Worm (Caenorhabditis elegans): Measurements from ENCODE around the gene C05B5.8.

C05B5.8 gene

DNA sequence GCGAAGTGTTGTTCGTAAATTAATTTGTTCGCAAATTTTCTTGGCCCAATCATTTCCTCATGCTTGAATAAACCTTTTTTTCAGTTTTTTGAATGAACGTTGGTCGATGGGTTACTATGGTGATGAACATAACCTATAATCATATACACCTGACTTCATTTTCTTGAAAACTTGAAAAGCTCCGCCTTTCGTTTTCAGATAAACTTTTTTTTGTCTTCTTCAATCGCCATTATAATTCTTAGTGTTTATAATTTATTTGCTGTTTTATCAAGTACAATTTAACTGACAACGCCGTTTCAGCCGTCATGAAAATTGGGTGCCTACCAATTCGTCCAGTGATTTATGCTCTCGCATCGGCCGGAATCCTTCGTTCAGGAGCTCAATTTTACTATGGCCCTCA is 30.6 kb upstream of the C05B5.8 start, which contains the start of gene M04D8.7:
Gene M04D8.7 (plus strand): TSS at position 301 of the 400 bp plus-strand sequence.
- peak in 1 of 2 experiments; percentile 41 for TF ChIP-seq unc-62 (GFP tag; optimal IDR thresholded peaks at IDR 0.05 in 1 of 2)
- TF ChIP-seq unc-62 (tag; optimal IDR thresholded peaks at IDR 0.05) = no peak
- TF ChIP-seq spr-3 (GFP tag; optimal IDR thresholded peaks at IDR 0.05) = no peak

DNA sequence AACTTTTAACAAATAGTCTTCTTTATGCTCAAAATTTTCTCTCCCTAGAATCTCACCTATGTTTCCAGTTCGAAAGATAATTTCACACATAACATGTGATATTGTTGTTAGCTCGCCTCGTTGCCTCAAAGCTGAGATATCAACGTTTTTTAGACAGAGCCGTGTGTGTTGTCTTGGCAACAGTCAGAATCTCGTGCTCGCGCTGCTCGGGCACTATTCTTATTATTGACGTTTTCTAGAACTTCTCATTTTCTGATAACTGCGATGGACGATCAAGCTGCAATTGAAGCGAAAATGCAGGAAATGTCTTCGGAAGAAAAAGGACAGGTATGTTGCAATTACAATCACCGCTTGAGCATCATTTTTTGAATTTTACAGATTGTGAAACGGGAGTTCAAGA is 29.2 kb upstream of the C05B5.8 start, which contains the start of gene xbx-3:
Gene xbx-3 (plus strand): TSS at position 163 of the 400 bp plus-strand sequence.
- TF ChIP-seq spr-1 (tag; optimal IDR thresholded peaks at IDR 0.05) (no peak), nhr-11 (tag; optimal IDR thresholded peaks at IDR 0.05) (peak; percentile 63)

DNA sequence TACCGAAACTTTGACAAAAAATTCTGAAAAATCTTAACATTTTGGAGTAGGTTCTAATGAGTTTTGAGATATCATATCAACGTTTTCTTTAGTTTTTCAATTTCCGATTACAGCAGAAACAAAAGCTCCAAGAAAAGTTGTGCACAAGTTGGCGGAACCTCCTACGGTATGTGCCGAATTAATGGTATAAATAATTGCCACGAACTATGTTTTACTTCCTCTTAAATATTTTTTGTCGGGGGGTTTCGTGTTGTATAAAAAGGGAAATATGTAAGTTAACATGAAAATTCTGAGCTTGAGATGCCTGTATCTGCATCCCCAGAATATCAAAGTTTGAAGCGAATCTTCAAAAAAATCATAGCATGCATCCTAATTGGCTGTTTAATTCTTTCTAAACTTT is 27.3 kb upstream of the C05B5.8 start, which contains the start of gene M04D8.8:
Gene M04D8.8 (plus strand): TSS at position 301 of the 400 bp plus-strand sequence.
- TF ChIP-seq F26F4.8 (GFP tag; conservative IDR thresholded peaks at IDR 0.05) = no peak
- TF ChIP-seq Y75B8A.6 (GFP tag; IDR thresholded peaks at IDR 0.05) = no peak
- no peak for TF ChIP-seq dmd-9 (GFP tag; IDR thresholded peaks at IDR 0.05)
- peak in 1 of 2 experiments; percentile 7 for TF ChIP-seq unc-62 (GFP tag; optimal IDR thresholded peaks at IDR 0.05 in 1 of 2)
- no peak for TF ChIP-seq unc-62 (tag; optimal IDR thresholded peaks at IDR 0.05)

DNA sequence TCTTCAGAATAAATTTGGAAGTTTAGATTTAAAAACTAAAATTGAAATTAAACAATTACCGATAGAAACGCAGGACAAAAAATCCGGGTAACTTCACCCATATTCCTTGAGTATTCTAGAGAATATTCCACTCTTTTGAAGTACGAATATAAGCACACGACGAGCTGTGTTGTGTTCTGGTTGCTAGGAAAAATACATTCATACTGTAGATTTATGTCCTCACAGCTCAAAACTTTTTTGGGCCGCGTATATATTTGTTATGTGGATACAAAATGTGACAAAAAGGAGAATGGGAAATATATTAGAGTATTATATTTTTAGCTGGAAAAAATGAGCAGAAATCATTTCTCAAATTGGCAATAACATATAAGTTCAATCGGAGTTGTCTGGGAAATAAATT is 26.6 kb upstream of the C05B5.8 start, which contains the start of gene M04D8.5:
Gene M04D8.5 (minus strand): TSS at position 101 of the 400 bp plus-strand sequence.
- TF ChIP-seq unc-62 (GFP tag; optimal IDR thresholded peaks at IDR 0.05 in 1 of 2) (no peak), unc-62 (tag; optimal IDR thresholded peaks at IDR 0.05) (no peak), lin-1 (GFP tag; IDR thresholded peaks at IDR 0.05) (no peak), nhr-76 (tag; optimal IDR thresholded peaks at IDR 0.05) (no peak), zfp-3 (GFP tag; conservative IDR thresholded peaks at IDR 0.05) (no peak), ceh-20 (GFP tag; IDR thresholded peaks at IDR 0.05) (no peak), lin-39 (tag; optimal IDR thresholded peaks at IDR 0.05) (no peak), nhr-102 (tag; optimal IDR thresholded peaks at IDR 0.05) (no peak), nhr-10 (tag; optimal IDR thresholded peaks at IDR 0.05) (no peak), dmd-9 (GFP tag; IDR thresholded peaks at IDR 0.05) (no peak), unc-130 (GFP tag; optimal IDR thresholded peaks at IDR 0.05) (no peak), pha-4 (GFP tag; IDR thresholded peaks at IDR 0.05) (no peak), pha-4 (tag; optimal IDR thresholded peaks at IDR 0.05) (no peak), rbr-2 (tag; optimal IDR thresholded peaks at IDR 0.05) (no peak)

DNA sequence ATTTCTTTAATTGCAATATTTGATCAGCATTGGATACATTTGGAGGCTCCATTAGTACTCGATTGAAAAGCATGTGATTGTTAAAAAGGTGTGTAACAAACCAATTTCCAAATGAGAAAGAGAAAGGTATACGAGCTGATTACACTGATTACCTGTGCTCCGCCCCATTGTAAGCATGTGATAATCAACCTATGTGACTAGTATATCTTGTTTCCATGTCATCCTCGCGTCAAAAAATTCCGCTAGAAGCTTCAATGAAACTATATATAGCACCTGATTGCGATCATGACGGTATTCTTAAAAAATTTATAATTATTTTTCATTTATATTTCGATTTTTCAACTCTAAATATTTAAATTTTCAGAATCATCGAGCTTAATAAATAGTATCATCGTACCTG is 24.0 kb upstream of the C05B5.8 start, which contains the start of gene M04D8.4:
Gene M04D8.4 (minus strand): TSS at position 101 of the 400 bp plus-strand sequence.
- TF ChIP-seq zfp-3 (GFP tag; conservative IDR thresholded peaks at IDR 0.05) (no peak), Y48G9A.11 (GFP tag; IDR thresholded peaks at IDR 0.05) (no peak), zfp-2 (tag; optimal IDR thresholded peaks at IDR 0.05) (no peak), mes-2 (tag; optimal IDR thresholded peaks at IDR 0.05; ENCODE audit: poor library complexity, severe bottlenecking) (no peak), vab-7 (GFP tag; IDR thresholded peaks at IDR 0.05) (no peak), hmg-1.1 (GFP tag; IDR thresholded peaks at IDR 0.05) (no peak), ctbp-1 (GFP tag; IDR thresholded peaks at IDR 0.05) (no peak), jun-1 (tag; optimal IDR thresholded peaks at IDR 0.05) (no peak), pqm-1 (tag; optimal IDR thresholded peaks at IDR 0.05) (no peak), F10B5.3 (tag; optimal IDR thresholded peaks at IDR 0.05) (no peak), mxl-3 (GFP tag; optimal IDR thresholded peaks at IDR 0.05) (no peak)

DNA sequence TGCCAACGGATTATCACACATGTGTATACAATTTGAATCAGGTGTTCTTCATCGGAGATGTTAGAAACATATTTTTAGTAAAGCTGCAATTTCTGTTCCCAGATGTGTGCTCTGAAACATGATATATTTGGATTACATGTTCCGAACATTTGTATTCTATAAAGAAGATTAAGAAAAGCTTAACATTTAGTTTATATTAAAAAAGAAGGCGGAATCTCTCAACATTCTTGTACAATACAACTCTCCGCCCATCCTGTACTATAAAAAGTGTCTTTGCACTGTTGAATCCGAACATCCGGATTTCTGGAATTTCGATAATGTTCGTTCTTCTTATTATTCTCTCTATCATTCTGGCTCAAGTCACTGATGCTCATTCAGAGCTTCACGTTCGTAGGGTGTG is 21.4 kb upstream of the C05B5.8 start, which contains the start of gene ins-23:
Gene ins-23 (plus strand): TSS at position 301 of the 400 bp plus-strand sequence.
- TF ChIP-seq aha-1 (tag) (peak; percentile 58), vab-7 (GFP tag; IDR thresholded peaks at IDR 0.05) (no peak)
